Worm (Caenorhabditis elegans) whole organism, dauer: ENCODE data around the gene egrh-1.

Experiments
- unc-62 ChIP-seq: sonication (generic microtip); optimal IDR thresholded peaks from 2 replicates; lab custom pipeline; 2017; ENCODE audit warnings: missing biosample characterization, missing genetic modification reagents, missing genetic modification characterization

Gene egrh-1

ce11 chrX:14845637-14846036, at the start of gene egrh-1:
Gene egrh-1 (plus strand): TSS chrX:14845937.
- TF ChIP-seq unc-62 (GFP tag; lab: Kevin White, UChicago), result no peak

ce11 chrX:14797405-14797804, 48.3 kb upstream of the egrh-1 start:
- TF ChIP-seq unc-62 (GFP tag; lab: Kevin White, UChicago), result no peak

DNA sequence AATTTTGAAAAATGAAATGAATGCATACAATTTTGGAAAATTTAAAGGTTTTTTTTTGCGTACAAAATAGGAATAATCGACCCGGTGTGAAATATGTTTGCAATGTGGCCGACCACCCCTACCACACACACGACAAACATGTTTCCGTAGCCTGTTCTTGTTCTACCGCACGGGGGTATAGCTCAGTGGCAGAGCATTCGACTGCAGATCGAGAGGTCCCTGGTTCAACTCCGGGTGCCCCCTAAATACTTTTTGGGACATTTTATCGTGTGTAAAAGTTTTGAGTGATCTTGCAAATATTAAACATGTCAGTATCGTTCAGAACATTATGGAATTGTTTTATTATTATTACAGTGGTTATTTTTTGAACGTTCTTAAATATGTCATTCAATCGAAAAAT, 41.0 kb upstream of the egrh-1 start:
- TF ChIP-seq unc-62 (GFP tag; lab: Kevin White, UChicago), result no peak

DNA sequence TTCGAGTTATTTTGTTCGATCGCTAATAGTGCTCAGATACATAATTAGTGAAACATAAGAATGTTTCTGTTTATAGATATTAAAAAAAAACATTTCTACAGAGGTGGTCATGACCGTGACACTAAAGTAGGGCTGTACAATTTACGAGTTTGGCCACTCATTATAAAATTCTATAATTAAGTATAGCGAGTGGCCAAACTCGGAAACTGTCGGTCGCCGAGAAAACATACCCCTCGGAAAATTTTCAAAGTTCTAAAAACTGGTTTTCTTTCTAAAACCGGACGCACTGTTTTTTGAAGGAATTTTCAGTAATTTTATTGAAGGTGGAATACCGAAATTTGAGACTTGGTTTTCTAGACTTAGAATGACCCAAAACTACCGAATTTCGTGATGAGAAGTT, 40.0 kb upstream of the egrh-1 start:
- TF ChIP-seq unc-62 (GFP tag; lab: Kevin White, UChicago), result no peak

DNA sequence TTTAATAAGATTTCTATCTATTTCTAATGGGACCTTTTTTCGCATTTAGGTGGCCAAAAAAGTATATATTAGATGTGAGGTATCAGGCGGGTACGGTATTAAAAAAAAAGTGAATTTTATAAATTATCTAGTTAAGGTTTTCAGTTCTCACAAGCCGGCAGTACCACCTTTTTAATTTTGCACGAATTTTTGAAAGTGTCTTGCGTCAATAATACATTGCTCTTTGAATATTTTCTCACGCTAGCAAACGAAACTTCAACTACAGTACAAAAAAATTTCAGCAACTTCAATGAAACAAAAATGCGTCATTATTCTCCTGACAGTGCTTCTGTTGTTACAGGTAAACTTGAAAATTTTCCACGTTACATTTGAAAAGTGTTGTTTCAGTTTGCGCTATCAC, 38.8 kb upstream of the egrh-1 start, which contains the start of gene F42D1.4:
Gene F42D1.4 (plus strand): TSS at position 301 of the 400 bp plus-strand sequence.
- no peak for TF ChIP-seq unc-62 (GFP tag; lab: Kevin White, UChicago)

- no peak for TF ChIP-seq unc-62 (GFP tag; lab: Kevin White, UChicago)
Observed at ce11 chrX:14808796-14809195, 36.9 kb upstream of the egrh-1 start.

- no peak for TF ChIP-seq unc-62 (GFP tag; lab: Kevin White, UChicago)
Observed at ce11 chrX:14809905-14810304, 35.8 kb upstream of the egrh-1 start.

DNA sequence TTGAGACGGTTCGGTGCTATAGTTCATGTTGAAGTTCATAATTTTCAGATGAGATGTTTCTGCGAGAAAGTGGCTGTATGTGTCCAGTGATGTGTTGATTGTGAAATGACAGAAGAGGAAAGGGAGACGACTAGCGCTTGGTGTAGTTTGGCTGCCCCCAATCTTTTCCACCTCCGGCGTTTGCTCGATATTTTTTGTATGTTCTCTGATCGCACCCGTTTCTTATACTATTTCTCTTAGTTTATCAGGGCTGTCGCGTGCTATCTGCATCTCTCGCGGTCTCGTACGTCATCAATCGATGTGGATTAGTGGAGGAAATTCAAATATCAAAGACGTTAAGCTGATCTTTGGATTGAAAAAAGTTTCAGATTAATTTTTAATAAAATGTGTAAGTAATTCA, 35.0 kb upstream of the egrh-1 start, which contains the start of gene atf-4:
Gene atf-4 (minus strand): TSS at position 93 of the 400 bp plus-strand sequence.
- no peak for TF ChIP-seq unc-62 (GFP tag; lab: Kevin White, UChicago)

- no peak for TF ChIP-seq unc-62 (GFP tag; lab: Kevin White, UChicago)
Observed at ce11 chrX:14812061-14812460, 33.7 kb upstream of the egrh-1 start, which contains the start of gene T04C10.3. Gene T04C10.3 (plus strand): TSS chrX:14812361.

DNA sequence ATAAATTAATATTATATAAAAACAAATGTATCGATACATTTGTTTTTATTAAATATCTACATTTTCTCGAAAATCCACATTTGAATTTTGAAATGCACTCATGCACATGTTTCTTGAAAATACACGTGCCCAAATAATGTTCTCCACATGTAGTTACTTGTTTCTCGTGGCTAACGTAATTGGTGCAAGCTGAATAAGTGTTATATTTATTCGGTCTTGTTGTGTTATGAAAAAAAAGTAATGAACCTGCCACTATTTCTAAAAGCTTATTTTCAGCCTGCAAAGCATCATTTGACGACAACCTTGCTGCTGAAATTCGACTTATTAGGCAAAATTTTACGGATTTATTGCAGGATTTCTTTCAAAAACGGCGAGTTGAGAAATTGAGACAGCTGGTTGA, 32.3 kb upstream of the egrh-1 start:
- no peak for TF ChIP-seq unc-62 (GFP tag; lab: Kevin White, UChicago)

- TF ChIP-seq unc-62 (GFP tag; lab: Kevin White, UChicago), result no peak
Observed at ce11 chrX:14815412-14815811, 30.3 kb upstream of the egrh-1 start.

ce11 chrX:14816717-14817116, 29.0 kb upstream of the egrh-1 start:
- no peak for TF ChIP-seq unc-62 (GFP tag; lab: Kevin White, UChicago)

DNA sequence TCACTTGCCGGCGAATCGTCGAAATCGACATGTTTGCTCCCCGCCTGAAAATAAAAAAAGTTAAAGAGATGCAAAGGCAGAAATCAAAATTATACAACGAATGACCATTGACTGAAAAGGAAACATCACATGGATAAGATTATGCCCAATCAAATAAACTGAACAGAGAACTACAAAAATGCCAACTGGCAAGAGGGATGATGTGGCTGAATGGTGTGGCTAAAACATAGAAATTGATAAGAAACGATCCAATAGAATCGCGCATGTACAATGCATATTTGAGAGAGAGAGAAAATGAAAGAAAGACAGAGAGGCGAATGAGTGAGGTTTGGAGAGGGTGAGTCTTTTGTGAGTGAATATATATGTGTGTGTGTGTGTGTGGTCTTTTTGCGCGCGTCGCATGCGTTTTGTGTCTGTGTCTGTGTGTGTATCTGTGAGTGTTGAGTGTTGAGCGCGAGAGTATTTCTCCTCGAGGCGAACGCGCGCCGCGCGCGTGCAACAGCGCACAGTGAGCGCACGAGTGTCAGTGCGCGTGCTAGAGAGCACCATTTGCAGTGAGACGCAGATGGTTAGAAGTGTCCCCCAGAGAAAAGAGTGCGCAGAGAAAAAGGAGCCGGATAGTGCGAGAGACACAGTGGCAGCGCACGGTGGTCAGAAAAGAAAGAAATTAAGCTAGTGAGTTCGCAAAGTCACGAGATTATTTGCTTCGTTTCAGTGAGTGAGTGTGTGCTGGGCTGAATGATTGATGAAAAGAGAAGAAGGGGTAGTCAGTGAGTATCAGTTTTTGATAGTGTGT, 27.1 kb upstream of the egrh-1 start, which contains the start of gene epn-1:
Gene epn-1 (minus strand): TSS at position 51 of the 796 bp plus-strand sequence.
- TF ChIP-seq unc-62 (GFP tag; lab: Kevin White, UChicago), result no peak

- TF ChIP-seq unc-62 (GFP tag; lab: Kevin White, UChicago), result no peak
Observed at ce11 chrX:14819495-14819894, 26.2 kb upstream of the egrh-1 start.

DNA sequence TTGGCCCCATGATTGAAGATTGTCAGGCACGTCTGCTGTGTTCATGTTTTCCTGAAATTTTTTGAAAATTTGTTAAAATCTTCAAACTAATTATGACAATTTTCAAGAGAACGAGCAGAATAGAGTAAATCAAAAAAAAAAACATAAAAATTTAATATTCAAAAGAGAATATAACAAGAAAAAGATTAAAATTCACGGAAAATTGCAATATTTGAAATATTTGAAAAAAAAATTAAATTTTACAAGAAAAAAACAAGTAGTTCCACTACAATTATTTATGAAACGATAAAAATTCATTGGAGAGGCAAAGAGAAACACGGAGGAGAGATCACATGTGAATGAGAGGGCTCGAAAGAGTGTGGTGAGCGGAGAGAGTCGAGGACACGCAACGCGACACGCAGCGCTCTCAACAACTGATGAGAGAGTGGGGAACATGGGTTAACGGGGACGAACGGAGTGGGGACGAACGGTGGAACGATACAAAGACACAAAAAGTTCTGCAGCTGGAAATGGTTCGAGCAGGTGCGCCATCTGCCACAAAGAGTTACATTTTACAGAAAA, 21.2 kb upstream of the egrh-1 start, which contains the start of gene mbk-1:
Gene mbk-1 (minus strand): TSS at position 51 of the 561 bp plus-strand sequence.
- no peak for TF ChIP-seq unc-62 (GFP tag; lab: Kevin White, UChicago)

DNA sequence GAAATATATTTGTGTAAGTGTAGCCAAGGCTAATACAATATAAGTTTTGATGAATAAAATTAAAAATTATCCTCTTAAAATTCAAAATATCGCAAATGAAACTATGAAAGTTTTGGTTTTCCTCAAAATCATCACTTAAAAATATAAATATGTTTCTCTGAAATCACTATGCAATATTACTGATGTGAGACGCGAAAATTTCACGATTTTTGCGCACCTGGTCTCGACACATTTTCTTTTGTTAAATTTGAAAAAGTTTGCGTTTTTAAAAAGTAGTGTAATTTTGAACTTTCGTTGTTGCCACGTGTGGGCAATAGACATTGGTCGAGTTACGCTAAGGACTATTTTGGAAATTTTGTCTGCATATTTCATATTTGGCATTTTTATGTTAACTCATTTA, 17.0 kb upstream of the egrh-1 start:
- no peak for TF ChIP-seq unc-62 (GFP tag; lab: Kevin White, UChicago)

DNA sequence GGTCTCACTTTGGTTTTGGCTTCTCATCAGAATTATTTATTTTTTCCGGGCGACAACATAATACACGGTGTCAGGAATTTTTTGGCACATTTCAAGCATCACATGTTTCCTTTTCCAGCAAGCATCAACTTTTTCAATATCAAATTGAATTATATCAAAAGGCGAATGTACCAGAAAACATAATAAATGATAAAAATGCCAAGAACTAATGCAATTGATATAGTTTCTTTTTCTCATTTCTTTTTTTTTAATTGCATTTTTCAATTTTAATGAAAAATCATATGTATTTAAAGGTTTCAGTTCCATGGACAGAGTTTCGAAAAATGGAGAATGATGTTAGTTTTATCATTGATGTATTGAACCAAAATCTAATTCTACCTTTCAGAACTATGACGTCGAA, 14.2 kb upstream of the egrh-1 start, which contains the start of gene dpf-2:
Gene dpf-2 (plus strand): TSS at position 301 of the 400 bp plus-strand sequence.
- no peak for TF ChIP-seq unc-62 (GFP tag; lab: Kevin White, UChicago)
